Worm (Caenorhabditis elegans): ENCODE measurements around the gene T22D1.1.

Gene T22D1.1

ce11 chrIV:6970271-6970670, 47.1 kb downstream of the T22D1.1 start, which contains the start of gene ZK381.8:
TSS of gene ZK381.8 (minus strand) at chrIV:6970371.
- TF ChIP-seq lin-15B (tag; optimal IDR thresholded peaks at IDR 0.05) (no peak), mml-1 (tag; optimal IDR thresholded peaks at IDR 0.05) (no peak), ceh-9 (tag; optimal IDR thresholded peaks at IDR 0.05) (no peak), elt-3 (tag; optimal IDR thresholded peaks at IDR 0.05) (no peak), ceh-28 (tag; optimal IDR thresholded peaks at IDR 0.05) (no peak), eor-1 (tag; optimal IDR thresholded peaks at IDR 0.05) (no peak), pqm-1 (tag; optimal IDR thresholded peaks at IDR 0.05) (no peak), daf-12 (tag; optimal IDR thresholded peaks at IDR 0.05) (no peak), zag-1 (tag; optimal IDR thresholded peaks at IDR 0.05) (no peak), ztf-4 (tag; optimal IDR thresholded peaks at IDR 0.05) (no peak), pha-4 (tag; optimal IDR thresholded peaks at IDR 0.05) (no peak)

- TF ChIP-seq nhr-76 (tag; optimal IDR thresholded peaks at IDR 0.05), result no peak
- TF ChIP-seq pha-4 (tag; optimal IDR thresholded peaks at IDR 0.05), result no peak
- TF ChIP-seq daf-12 (tag; optimal IDR thresholded peaks at IDR 0.05), result no peak
- no peak for TF ChIP-seq unc-62 (GFP tag; optimal IDR thresholded peaks at IDR 0.05)
- no peak for TF ChIP-seq aly-2 (tag; optimal IDR thresholded peaks at IDR 0.05)
- TF ChIP-seq fkh-2 (tag; optimal IDR thresholded peaks at IDR 0.05), result no peak
- no peak for TF ChIP-seq hmg-11 (tag; optimal IDR thresholded peaks at IDR 0.05)
These were observed 48.0 kb downstream of the T22D1.1 start, which contains the start of gene ZK381.62 for ce11 chrIV:6971213-6971612. TSS of gene ZK381.62 (minus strand) at chrIV:6971313.

ce11 chrIV:6972427-6972826, 49.3 kb downstream of the T22D1.1 start, which contains the start of gene nhr-249:
TSS of gene nhr-249 (minus strand) at chrIV:6972527.
- TF ChIP-seq elt-3 (tag; optimal IDR thresholded peaks at IDR 0.05) (no peak), sea-2 (GFP tag; optimal IDR thresholded peaks at IDR 0.05) (no peak), nhr-28 (tag; optimal IDR thresholded peaks at IDR 0.05) (no peak), nhr-11 (tag; optimal IDR thresholded peaks at IDR 0.05) (no peak), ceh-16 (tag; optimal IDR thresholded peaks at IDR 0.05) (no peak), nhr-77 (tag; optimal IDR thresholded peaks at IDR 0.05) (no peak), mml-1 (tag; optimal IDR thresholded peaks at IDR 0.05) (no peak), jun-1 (tag; optimal IDR thresholded peaks at IDR 0.05) (no peak), fkh-2 (tag; optimal IDR thresholded peaks at IDR 0.05) (no peak), mdl-1 (tag; optimal IDR thresholded peaks at IDR 0.05) (no peak), aly-2 (tag; optimal IDR thresholded peaks at IDR 0.05) (no peak), ceh-82 (tag; optimal IDR thresholded peaks at IDR 0.05) (no peak), nfya-1 (tag; optimal IDR thresholded peaks at IDR 0.05; ENCODE audit: insufficient read depth) (no peak), lsy-12 (tag; optimal IDR thresholded peaks at IDR 0.05) (no peak), eor-1 (tag; optimal IDR thresholded peaks at IDR 0.05) (no peak), elt-2 (tag; optimal IDR thresholded peaks at IDR 0.05) (no peak), zag-1 (tag; optimal IDR thresholded peaks at IDR 0.05) (no peak), egl-5 (tag; optimal IDR thresholded peaks at IDR 0.05) (no peak), hmg-11 (tag; optimal IDR thresholded peaks at IDR 0.05) (no peak), R02D3.7 (tag; optimal IDR thresholded peaks at IDR 0.05) (no peak)

ce11 chrIV:6974162-6974938, 51.2 kb downstream of the T22D1.1 start:
- TF ChIP-seq ztf-11 (tag; optimal IDR thresholded peaks at IDR 0.05), result no peak
- no peak for TF ChIP-seq fkh-2 (tag; optimal IDR thresholded peaks at IDR 0.05)
- no peak for TF ChIP-seq eor-1 (tag; optimal IDR thresholded peaks at IDR 0.05)
- TF ChIP-seq aly-2 (tag; optimal IDR thresholded peaks at IDR 0.05), result no peak

All from whole organism, L3 larva.